Worm (Caenorhabditis elegans): ENCODE results near the gene Y25C1A.13.
A peak's percentile ranks its signal among the peaks of the same experiment; 100 is the strongest.

The Y25C1A.13 gene

DNA sequence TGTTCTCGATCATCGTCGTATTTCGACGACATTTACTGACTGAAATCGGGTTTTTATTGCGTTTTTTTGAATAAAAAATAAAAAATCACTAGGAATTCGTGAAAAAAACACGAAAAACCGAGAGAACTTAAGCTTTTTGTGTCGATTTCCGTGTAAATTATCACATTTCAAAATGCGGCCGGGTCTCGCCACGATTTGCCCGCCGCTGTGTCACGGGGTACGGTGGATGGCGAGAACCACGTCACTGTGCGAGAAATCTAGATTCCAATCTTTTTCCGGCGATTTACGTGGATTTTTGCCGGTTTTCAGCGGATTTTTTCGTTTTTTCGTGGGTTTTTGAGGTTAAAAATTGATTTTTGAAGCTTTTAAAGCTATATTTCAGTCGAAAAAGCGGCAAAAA lies 34.1 kb downstream of the Y25C1A.13 start, which contains the start of gene Y25C1A.8 (continued):
- TF ChIP-seq alr-1 (tag; optimal IDR thresholded peaks at IDR 0.05; ENCODE audit: borderline replicate concordance) (no peak), ceh-8 (GFP tag; optimal IDR thresholded peaks at IDR 0.05) (peak; percentile 85), blmp-1 (tag; optimal IDR thresholded peaks at IDR 0.05) (peak; percentile 43), elt-2 (tag; optimal IDR thresholded peaks at IDR 0.05) (peak; percentile 83), ets-5 (GFP tag; IDR thresholded peaks at IDR 0.05) (no peak), tbx-2 (tag; optimal IDR thresholded peaks at IDR 0.05) (peak; percentile 94), jun-1 (tag; optimal IDR thresholded peaks at IDR 0.05) (peak; percentile 81), aha-1 (tag; optimal IDR thresholded peaks at IDR 0.05) (peak; percentile 48), pqm-1 (tag; optimal IDR thresholded peaks at IDR 0.05) (no peak), mab-9 (GFP tag; IDR thresholded peaks at IDR 0.05) (peak; percentile 86), rnt-1 (tag; optimal IDR thresholded peaks at IDR 0.05) (peak; percentile 98), hlh-17 (GFP tag; optimal IDR thresholded peaks at IDR 0.05; ENCODE audit: borderline replicate concordance) (no peak), ztf-4 (tag; optimal IDR thresholded peaks at IDR 0.05) (peak; percentile 86), elt-3 (tag; optimal IDR thresholded peaks at IDR 0.05) (peak in 3 of 6 experiments; percentile 14 to 80 (median 74)), irx-1 (tag; optimal IDR thresholded peaks at IDR 0.05) (peak; percentile 91), dpl-1 (GFP tag; optimal IDR thresholded peaks at IDR 0.05) (peak; percentile 73 to 85 (median 84)), ceh-90 (tag; optimal IDR thresholded peaks at IDR 0.05) (peak; percentile 42), ceh-63 (GFP tag; optimal IDR thresholded peaks at IDR 0.05) (no peak), tlp-1 (tag; optimal IDR thresholded peaks at IDR 0.05) (no peak), mef-2 (tag; optimal IDR thresholded peaks at IDR 0.05) (peak; percentile 79), lin-15B (tag; optimal IDR thresholded peaks at IDR 0.05) (peak; percentile 58), swsn-7 (tag; optimal IDR thresholded peaks at IDR 0.05) (peak; percentile 92), ama-1 (optimal IDR thresholded peaks at IDR 0.05) (peak; percentile 23), ztf-11 (tag; optimal IDR thresholded peaks at IDR 0.05) (peak; percentile 26 to 85), nhr-19 (GFP tag; conservative IDR thresholded peaks at IDR 0.05) (peak; percentile 91), nhr-20 (tag; optimal IDR thresholded peaks at IDR 0.05) (no peak), ceh-82 (tag; optimal IDR thresholded peaks at IDR 0.05) (peak; percentile 86 to 96 (median 94)), sox-4 (tag; optimal IDR thresholded peaks at IDR 0.05) (peak; percentile 72), C34B4.2 (tag; optimal IDR thresholded peaks at IDR 0.05) (peak; percentile 78), nhr-77 (tag; optimal IDR thresholded peaks at IDR 0.05) (peak; percentile 56), nhr-237 (tag; optimal IDR thresholded peaks at IDR 0.05) (peak; percentile 49), nhr-71 (tag; optimal IDR thresholded peaks at IDR 0.05) (peak; percentile 94), unc-62 (GFP tag; optimal IDR thresholded peaks at IDR 0.05) (no peak), vab-15 (tag; optimal IDR thresholded peaks at IDR 0.05) (peak; percentile 79), dsc-1 (tag; optimal IDR thresholded peaks at IDR 0.05) (no peak), lin-14 (GFP tag; optimal IDR thresholded peaks at IDR 0.05) (peak; percentile 93), sptf-1 (tag; optimal IDR thresholded peaks at IDR 0.05) (no peak), skn-1 (tag; optimal IDR thresholded peaks at IDR 0.05) (peak; percentile 85), fkh-8 (tag; optimal IDR thresholded peaks at IDR 0.05) (peak; percentile 93), C16A3.4 (tag; optimal IDR thresholded peaks at IDR 0.05) (peak; percentile 89), hpl-2 (GFP tag; optimal IDR thresholded peaks at IDR 0.05) (peak; percentile 88), lin-39 (tag; optimal IDR thresholded peaks at IDR 0.05) (peak; percentile 94), mdl-1 (tag; optimal IDR thresholded peaks at IDR 0.05) (peak in 1 of 2 experiments; percentile 82), xbp-1 (tag; optimal IDR thresholded peaks at IDR 0.05) (peak; percentile 99), nhr-84 (tag; optimal IDR thresholded peaks at IDR 0.05) (no peak), C04F5.9 (tag; optimal IDR thresholded peaks at IDR 0.05) (peak; percentile 100), unc-98 (GFP tag; IDR thresholded peaks at IDR 0.05) (0 out of 2 replicates have a peak, but pooled peaks have one; percentile 47), nhr-11 (tag; optimal IDR thresholded peaks at IDR 0.05) (peak; percentile 66), aly-2 (tag; optimal IDR thresholded peaks at IDR 0.05) (peak; percentile 58), lin-13 (GFP tag; optimal IDR thresholded peaks at IDR 0.05) (peak; percentile 87)

Data from whole organism, L1 larva.